Fruit fly (Drosophila melanogaster): Measurements from ENCODE around the gene Agpat1.

Gene Agpat1

dm6 chrX:12756374-12756721 is 8.7 kb upstream of the Agpat1 start:
- TF ChIP-seq toe (GFP tag; optimal IDR thresholded peaks at IDR 0.05) (no peak), tj (GFP tag; optimal IDR thresholded peaks at IDR 0.05) (peak; percentile 58), CG12768 (GFP tag; optimal IDR thresholded peaks at IDR 0.05) (no peak), CG7101 (tag; optimal IDR thresholded peaks at IDR 0.05) (no peak), Crg-1 (GFP tag; optimal IDR thresholded peaks at IDR 0.05) (no peak), Mnt (GFP tag; optimal IDR thresholded peaks at IDR 0.05) (peak; percentile 1), ovo (GFP tag; optimal IDR thresholded peaks at IDR 0.05) (peak; percentile 22), CG33017 (tag; optimal IDR thresholded peaks at IDR 0.05) (no peak), CG7045 (GFP tag; optimal IDR thresholded peaks at IDR 0.05) (no peak), cic (GFP tag; optimal IDR thresholded peaks at IDR 0.05) (peak; percentile 43), bab1 (GFP tag; optimal IDR thresholded peaks at IDR 0.05) (no peak)

DNA sequence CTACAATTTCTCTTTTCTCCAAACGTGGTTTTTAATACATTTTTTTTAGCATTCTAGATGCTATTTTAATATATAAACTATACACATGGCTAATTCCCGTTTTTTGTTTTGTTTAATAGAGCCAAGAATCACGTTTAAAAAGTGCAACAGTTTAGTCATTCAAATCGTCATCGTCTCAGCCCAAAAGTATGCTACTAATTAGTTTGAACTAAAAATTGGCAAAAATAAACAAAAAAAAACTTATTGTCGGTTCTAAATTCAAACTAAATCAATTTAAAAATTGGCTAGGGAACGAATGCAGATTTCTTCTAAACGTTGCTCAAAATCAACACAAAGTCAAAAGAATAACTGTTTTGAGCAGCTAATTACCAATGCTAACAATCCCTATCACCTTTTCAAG is 8.0 kb upstream of the Agpat1 start:
- peak; percentile 80 for TF ChIP-seq kay (GFP tag; ENCODE audit: borderline replicate concordance)
- TF ChIP-seq tj (GFP tag; optimal IDR thresholded peaks at IDR 0.05) = no peak
- TF ChIP-seq bab1 (GFP tag; optimal IDR thresholded peaks at IDR 0.05) = peak; percentile 1

DNA sequence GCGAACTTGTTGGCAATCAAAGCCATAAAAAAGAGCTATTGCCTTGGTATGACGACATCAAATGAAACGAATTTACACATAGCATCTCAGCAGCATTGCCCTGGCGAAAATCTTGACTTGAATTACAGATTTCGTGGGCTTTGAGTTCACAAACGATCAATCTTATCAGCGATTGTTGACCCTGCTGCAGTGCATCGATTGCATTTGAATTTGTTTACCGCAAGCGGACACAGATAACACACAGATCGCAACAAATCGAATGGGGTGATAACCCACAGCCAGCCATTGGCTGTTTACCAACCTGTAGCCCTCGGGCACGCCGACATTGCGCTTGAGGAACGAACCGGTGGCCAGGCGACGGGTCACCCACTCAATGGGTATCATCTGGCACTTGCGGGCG is 5.9 kb upstream of the Agpat1 start:
- TF ChIP-seq CG14711 (tag; optimal IDR thresholded peaks at IDR 0.05) = no peak
- no peak for TF ChIP-seq cnc (optimal IDR thresholded peaks at IDR 0.05)
- no peak for TF ChIP-seq Mnt (GFP tag; optimal IDR thresholded peaks at IDR 0.05)
- no peak for TF ChIP-seq cic (GFP tag; optimal IDR thresholded peaks at IDR 0.05)
- no peak for TF ChIP-seq bab1 (GFP tag; optimal IDR thresholded peaks at IDR 0.05)
- no peak for TF ChIP-seq Clk (GFP tag; optimal IDR thresholded peaks at IDR 0.05)
- no peak for TF ChIP-seq toe (GFP tag; optimal IDR thresholded peaks at IDR 0.05)
- no peak for TF ChIP-seq pad (GFP tag; optimal IDR thresholded peaks at IDR 0.05)
- no peak for TF ChIP-seq ovo (GFP tag; optimal IDR thresholded peaks at IDR 0.05)
- no peak for TF ChIP-seq kay (GFP tag; ENCODE audit: borderline replicate concordance)
- TF ChIP-seq CG11617 (GFP tag; optimal IDR thresholded peaks at IDR 0.05) = no peak
- no peak for TF ChIP-seq Crg-1 (GFP tag; optimal IDR thresholded peaks at IDR 0.05)
- no peak for TF ChIP-seq CG33017 (tag; optimal IDR thresholded peaks at IDR 0.05)
- no peak for TF ChIP-seq CG7045 (GFP tag; optimal IDR thresholded peaks at IDR 0.05)
- no peak for TF ChIP-seq CG1620 (GFP tag; optimal IDR thresholded peaks at IDR 0.05)
- no peak for TF ChIP-seq CG7101 (tag; optimal IDR thresholded peaks at IDR 0.05)
- TF ChIP-seq Hr96 (GFP tag; optimal IDR thresholded peaks at IDR 0.05) = no peak
- no peak for TF ChIP-seq tj (GFP tag; optimal IDR thresholded peaks at IDR 0.05)

dm6 chrX:12760466-12761133 is 4.5 kb upstream of the Agpat1 start, which contains the start of gene Paics:
Gene Paics (minus strand): TSS chrX:12760617.
- TF ChIP-seq tj (GFP tag; optimal IDR thresholded peaks at IDR 0.05) = no peak
- no peak for TF ChIP-seq cic (GFP tag; optimal IDR thresholded peaks at IDR 0.05)
- TF ChIP-seq Mnt (GFP tag; optimal IDR thresholded peaks at IDR 0.05) = peak; percentile 16
- no peak for TF ChIP-seq toe (GFP tag; optimal IDR thresholded peaks at IDR 0.05)
- peak; percentile 4 for TF ChIP-seq bab1 (GFP tag; optimal IDR thresholded peaks at IDR 0.05)
- no peak for TF ChIP-seq pad (GFP tag; optimal IDR thresholded peaks at IDR 0.05)
- TF ChIP-seq CG14711 (tag; optimal IDR thresholded peaks at IDR 0.05) = peak; percentile 0
- no peak for TF ChIP-seq Hr96 (GFP tag; optimal IDR thresholded peaks at IDR 0.05)
- TF ChIP-seq CG1620 (GFP tag; optimal IDR thresholded peaks at IDR 0.05) = no peak

DNA sequence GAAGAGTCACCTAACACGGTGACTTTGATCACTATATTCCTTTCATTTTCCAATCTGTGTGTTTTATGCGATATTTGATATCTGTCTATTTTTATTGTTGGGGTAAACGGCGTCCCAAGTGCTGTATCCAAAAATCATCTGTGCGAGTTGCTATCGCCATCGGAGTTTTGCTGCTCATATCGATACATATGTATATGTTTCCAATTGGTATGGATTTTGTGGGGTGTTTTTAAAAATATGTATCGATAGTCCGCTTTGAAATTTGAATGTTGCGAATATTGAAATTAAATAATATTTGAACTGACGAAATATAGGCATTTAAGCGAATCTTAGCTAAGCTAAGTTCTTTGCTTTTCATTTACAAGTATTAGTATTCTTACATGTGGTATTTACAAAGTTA is 1.6 kb upstream of the Agpat1 start, which contains the start of gene pira:
Gene pira (minus strand): TSS at position 145 of the 400 bp plus-strand sequence.
- TF ChIP-seq cnc (optimal IDR thresholded peaks at IDR 0.05) = no peak
- no peak for TF ChIP-seq CG33017 (tag; optimal IDR thresholded peaks at IDR 0.05)
- no peak for TF ChIP-seq bab1 (GFP tag; optimal IDR thresholded peaks at IDR 0.05)
- TF ChIP-seq Hr96 (GFP tag; optimal IDR thresholded peaks at IDR 0.05) = no peak
- TF ChIP-seq CG12768 (GFP tag; optimal IDR thresholded peaks at IDR 0.05) = no peak
- no peak for TF ChIP-seq pad (GFP tag; optimal IDR thresholded peaks at IDR 0.05)
- no peak for TF ChIP-seq CG1620 (GFP tag; optimal IDR thresholded peaks at IDR 0.05)
- TF ChIP-seq Crg-1 (GFP tag; optimal IDR thresholded peaks at IDR 0.05) = no peak
- TF ChIP-seq CG5204 (GFP tag; optimal IDR thresholded peaks at IDR 0.05) = no peak

- TF ChIP-seq tj (GFP tag; optimal IDR thresholded peaks at IDR 0.05) (peak; percentile 24), kay (GFP tag; ENCODE audit: borderline replicate concordance) (peak; percentile 78)
Measured at dm6 chrX:12763904-12764303, 1.2 kb upstream of the Agpat1 start.

DNA sequence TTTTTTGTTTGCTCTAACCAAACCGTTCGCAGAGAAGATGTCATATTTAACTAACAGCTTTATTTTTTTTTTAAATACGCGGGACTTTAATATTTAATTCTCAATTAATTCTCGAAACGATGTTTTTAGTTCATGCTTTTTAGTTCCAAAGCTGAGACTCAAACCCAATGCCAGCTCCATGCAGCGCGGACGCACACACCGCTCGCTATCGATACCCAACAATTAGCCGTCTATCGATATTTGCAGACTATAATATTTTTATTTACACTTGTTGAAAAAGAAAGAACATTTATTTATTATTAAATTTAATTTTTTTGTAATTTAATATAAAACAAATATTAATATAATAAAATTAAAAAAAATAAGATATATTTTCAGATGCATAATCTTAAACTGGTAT is 426 bp upstream of the Agpat1 start:
- TF ChIP-seq CG7045 (GFP tag; optimal IDR thresholded peaks at IDR 0.05) (no peak), cnc (optimal IDR thresholded peaks at IDR 0.05) (no peak), Mnt (GFP tag; optimal IDR thresholded peaks at IDR 0.05) (no peak), tj (GFP tag; optimal IDR thresholded peaks at IDR 0.05) (no peak), pad (GFP tag; optimal IDR thresholded peaks at IDR 0.05) (no peak), CG7101 (tag; optimal IDR thresholded peaks at IDR 0.05) (no peak), bab1 (GFP tag; optimal IDR thresholded peaks at IDR 0.05) (no peak), CG14711 (tag; optimal IDR thresholded peaks at IDR 0.05) (no peak), CG12768 (GFP tag; optimal IDR thresholded peaks at IDR 0.05) (no peak), cic (GFP tag; optimal IDR thresholded peaks at IDR 0.05) (no peak), CG1620 (GFP tag; optimal IDR thresholded peaks at IDR 0.05) (no peak), Clk (GFP tag; optimal IDR thresholded peaks at IDR 0.05) (no peak), kay (GFP tag; ENCODE audit: borderline replicate concordance) (no peak), Hr96 (GFP tag; optimal IDR thresholded peaks at IDR 0.05) (no peak), toe (GFP tag; optimal IDR thresholded peaks at IDR 0.05) (no peak)
